Worm (Caenorhabditis elegans) whole organism, young adult: ENCODE measurements around the gene ZK643.6.
A peak's percentile ranks its signal among the peaks of the same experiment; 100 is the strongest.

ENCODE experiments used
- B0035.1 ChIP-seq: sonication (generic microtip); optimal IDR thresholded peaks from 2 replicates; lab custom pipeline; 2016; ENCODE audit warnings: missing genetic modification characterization, mild to moderate bottlenecking, missing compliant biosample characterization, missing genotype, missing genetic modification reagents
- B0336.3 ChIP-seq: fragments of 200-800 bp; sonication (Bioruptor generic); IDR thresholded peaks from 2 replicates; pipeline ENCODE4 v1.3.6; 2022; ENCODE audit warnings: missing genetic modification characterization, missing compliant biosample characterization
- F23B12.7 ChIP-seq: sonication (generic microtip); optimal IDR thresholded peaks from 2 replicates; lab custom pipeline; 2017; ENCODE audit warnings: missing genetic modification characterization, mild to moderate bottlenecking, missing compliant biosample characterization, antibody characterized with exemption, moderate library complexity; ENCODE audit not compliant: insufficient read depth
- F37B4.10 ChIP-seq: fragments of 200-800 bp; sonication (Bioruptor generic); IDR thresholded peaks from 2 replicates; pipeline ENCODE4 v1.3.6; 2022; ENCODE audit warnings: missing genetic modification characterization, missing compliant biosample characterization
- F39B2.1 ChIP-seq: fragments of 200-800 bp; sonication (Bioruptor generic); IDR thresholded peaks from 2 replicates; pipeline ENCODE4 v1.3.6; 2022; ENCODE audit warnings: missing genetic modification reagents, missing genetic modification characterization, missing compliant biosample characterization
- F52B5.7 ChIP-seq: sonication (generic microtip); optimal IDR thresholded peaks from 2 replicates; lab custom pipeline; 2016; ENCODE audit warnings: mild to moderate bottlenecking, missing genetic modification characterization, missing compliant biosample characterization
- F55B11.4 ChIP-seq: sonication (generic microtip); optimal IDR thresholded peaks from 2 replicates; lab custom pipeline; 2016; ENCODE audit warnings: missing compliant biosample characterization, missing genetic modification characterization, borderline replicate concordance; ENCODE audit not compliant: insufficient read depth
- F57C9.4 ChIP-seq: sonication (generic microtip); optimal IDR thresholded peaks from 2 replicates; lab custom pipeline; 2017; ENCODE audit warnings: mild to moderate bottlenecking, missing genetic modification characterization, missing compliant biosample characterization
- K12H6.12 ChIP-seq: fragments of 200-800 bp; sonication (Bioruptor generic); optimal IDR thresholded peaks from 2 replicates; lab custom pipeline; 2018; ENCODE audit warnings: mild to moderate bottlenecking, missing genetic modification characterization, missing compliant biosample characterization
- T07F8.4 ChIP-seq: sonication (generic microtip); optimal IDR thresholded peaks from 2 replicates; lab custom pipeline; 2016; ENCODE audit warnings: mild to moderate bottlenecking, missing genetic modification characterization, moderate library complexity, missing compliant biosample characterization
- Y56A3A.18 ChIP-seq: fragments of 200-800 bp; sonication (Bioruptor generic); IDR thresholded peaks from 2 replicates; pipeline ENCODE4 v1.3.6; 2022; ENCODE audit warnings: missing genetic modification reagents, missing genetic modification characterization, missing compliant biosample characterization
- Y67H2A.10 ChIP-seq: fragments of 200-800 bp; sonication (Bioruptor generic); conservative IDR thresholded peaks from 2 replicates; pipeline ENCODE4 v1.3.6; 2022; ENCODE audit warnings: missing genetic modification reagents, missing genetic modification characterization, missing compliant biosample characterization
- Y79H2A.3 ChIP-seq: fragments of 200-800 bp; sonication (Bioruptor generic); conservative IDR thresholded peaks from 2 replicates; pipeline ENCODE4 v1.3.6; 2022; ENCODE audit warnings: missing genetic modification reagents, missing genetic modification characterization, missing compliant biosample characterization
- ZK185.1 ChIP-seq: sonication (generic microtip); optimal IDR thresholded peaks from 2 replicates; lab custom pipeline; 2016; ENCODE audit warnings: mild to moderate bottlenecking, missing genetic modification characterization, missing compliant biosample characterization; ENCODE audit not compliant: poor library complexity, severe bottlenecking
- akir-1 ChIP-seq: fragments of 200-800 bp; sonication (Bioruptor generic); optimal IDR thresholded peaks from 2 replicates; lab custom pipeline; 2018; ENCODE audit warnings: mild to moderate bottlenecking, missing genetic modification characterization, moderate library complexity, missing compliant biosample characterization
- ama-1 ChIP-seq, 3 experiments: fragments of 150-350 bp in 1 of 3; sonication (generic microtip) in 2 of 3; optimal IDR thresholded peaks; 2 replicates each; lab custom pipeline; 2014 to 2018; ENCODE audit warnings: missing biosample characterization in 2 of 3, missing genetic modification characterization in 2 of 3, missing genetic modification reagents in 2 of 3
- aptf-2 ChIP-seq: fragments of 200-800 bp; sonication (Bioruptor generic); conservative IDR thresholded peaks from 2 replicates; pipeline ENCODE4 v1.3.6; 2022; ENCODE audit warnings: missing genetic modification reagents, missing genetic modification characterization, missing compliant biosample characterization
- atf-7 ChIP-seq: sonication (generic microtip); optimal IDR thresholded peaks from 2 replicates; lab custom pipeline; 2017; ENCODE audit warnings: mild to moderate bottlenecking, missing genetic modification characterization, missing compliant biosample characterization
- attf-5 ChIP-seq: fragments of 200-800 bp; sonication (Bioruptor generic); optimal IDR thresholded peaks from 2 replicates; lab custom pipeline; 2018; ENCODE audit warnings: mild to moderate bottlenecking, missing genetic modification characterization, missing compliant biosample characterization
- attf-6 ChIP-seq: fragments of 200-800 bp; sonication (Bioruptor generic); IDR thresholded peaks from 2 replicates; pipeline ENCODE4 v1.3.6; 2022; ENCODE audit warnings: missing genetic modification reagents, missing genetic modification characterization, missing compliant biosample characterization
- cebp-1 ChIP-seq, 2 experiments: fragments of 200-800 bp in 1 of 2; sonication (Bioruptor generic) in 1 of 2; sonication (generic microtip) in 1 of 2; IDR thresholded peaks in 1 of 2; optimal IDR thresholded peaks in 1 of 2; 2 replicates each; pipeline versions ENCODE4 v1.3.6 to Lab custom; 2017 to 2022; ENCODE audit warnings: missing compliant biosample characterization in 2 of 2, missing genetic modification characterization in 2 of 2, mild to moderate bottlenecking in 1 of 2, missing genetic modification reagents in 1 of 2, moderate library complexity in 1 of 2
- ceh-40 ChIP-seq: fragments of 200-800 bp; sonication (Bioruptor generic); IDR thresholded peaks from 2 replicates; pipeline ENCODE4 v1.3.6; 2022; ENCODE audit warnings: missing genetic modification characterization, missing compliant biosample characterization
- ceh-91 ChIP-seq: fragments of 200-800 bp; sonication (Bioruptor generic); IDR thresholded peaks from 2 replicates; pipeline ENCODE4 v1.3.6; 2022; ENCODE audit warnings: missing genetic modification reagents, missing genetic modification characterization, missing compliant biosample characterization
- chd-7 ChIP-seq: sonication (generic microtip); optimal IDR thresholded peaks from 2 replicates; lab custom pipeline; 2016; ENCODE audit warnings: mild to moderate bottlenecking, missing genetic modification characterization, moderate library complexity, missing compliant biosample characterization
- egrh-3 ChIP-seq: fragments of 200-800 bp; sonication (Bioruptor generic); IDR thresholded peaks from 2 replicates; pipeline ENCODE4 v1.3.6; 2022; ENCODE audit warnings: missing genetic modification reagents, missing genetic modification characterization, missing compliant biosample characterization
- hmg-20 ChIP-seq: fragments of 200-800 bp; sonication (Bioruptor generic); IDR thresholded peaks from 2 replicates; pipeline ENCODE4 v1.3.6; 2022; ENCODE audit warnings: missing genetic modification reagents, missing genetic modification characterization, missing compliant biosample characterization
- lin-26 ChIP-seq: fragments of 200-800 bp; sonication (Bioruptor generic); IDR thresholded peaks from 2 replicates; pipeline ENCODE4 v1.3.6; 2022; ENCODE audit warnings: missing genetic modification reagents, missing genetic modification characterization, missing compliant biosample characterization
- lin-35 ChIP-seq, 3 experiments: fragments of 150-350 bp in 2 of 3; sonication (generic microtip) in 1 of 3; optimal IDR thresholded peaks; 2 replicates each; lab custom pipeline; 2014 to 2018; ENCODE audit warnings: missing biosample characterization in 3 of 3, missing genetic modification characterization in 3 of 3, missing genetic modification reagents in 3 of 3
- lin-54 ChIP-seq: fragments of 200-800 bp; sonication (Bioruptor generic); optimal IDR thresholded peaks from 2 replicates; lab custom pipeline; 2018; ENCODE audit warnings: mild to moderate bottlenecking, missing genetic modification characterization, missing compliant biosample characterization
- lir-1 ChIP-seq: fragments of 200-800 bp; sonication (Bioruptor generic); conservative IDR thresholded peaks from 2 replicates; pipeline ENCODE4 v1.3.6; 2022; ENCODE audit warnings: missing genetic modification reagents, missing genetic modification characterization, missing compliant biosample characterization
- lsl-1 ChIP-seq: fragments of 200-800 bp; sonication (Bioruptor generic); optimal IDR thresholded peaks from 2 replicates; lab custom pipeline; 2018; ENCODE audit warnings: mild to moderate bottlenecking, missing genetic modification characterization, moderate library complexity, missing compliant biosample characterization
- madf-3 ChIP-seq: fragments of 200-800 bp; sonication (Bioruptor generic); IDR thresholded peaks from 2 replicates; pipeline ENCODE4 v1.3.6; 2022; ENCODE audit warnings: missing genetic modification reagents, missing genetic modification characterization, missing compliant biosample characterization
- madf-6 ChIP-seq: fragments of 200-800 bp; sonication (Bioruptor generic); IDR thresholded peaks from 2 replicates; pipeline ENCODE4 v1.3.6; 2022; ENCODE audit warnings: missing genetic modification reagents, missing genetic modification characterization, missing compliant biosample characterization
- mxl-1 ChIP-seq: sonication (generic microtip); optimal IDR thresholded peaks from 2 replicates; lab custom pipeline; 2016; ENCODE audit warnings: missing genetic modification characterization, missing compliant biosample characterization
- nfya-2 ChIP-seq: fragments of 200-800 bp; sonication (Bioruptor generic); IDR thresholded peaks from 2 replicates; pipeline ENCODE4 v1.3.6; 2022; ENCODE audit warnings: missing genetic modification reagents, missing genetic modification characterization, missing compliant biosample characterization
- nhr-179 ChIP-seq: sonication (generic microtip); optimal IDR thresholded peaks from 2 replicates; lab custom pipeline; 2016; ENCODE audit warnings: mild to moderate bottlenecking, missing genetic modification characterization, missing compliant biosample characterization
- pbrm-1 ChIP-seq: fragments of 200-800 bp; sonication (Bioruptor generic); IDR thresholded peaks from 2 replicates; pipeline ENCODE4 v1.3.6; 2022; ENCODE audit warnings: missing genetic modification reagents, missing genetic modification characterization, missing compliant biosample characterization
- pha-4 ChIP-seq: fragments of 150-350 bp; sonication (generic microtip); optimal IDR thresholded peaks from 2 replicates; lab custom pipeline; 2014; ENCODE audit warnings: missing biosample characterization, missing genetic modification reagents, missing genetic modification characterization
- rpc-1 ChIP-seq, 2 experiments: fragments of 150-350 bp in 1 of 2; sonication (generic microtip) in 1 of 2; optimal IDR thresholded peaks; 2 replicates each; lab custom pipeline; 2014 to 2018; ENCODE audit warnings: missing biosample characterization in 1 of 2, missing genetic modification characterization in 1 of 2, missing genetic modification reagents in 1 of 2, missing genotype in 1 of 2
- snpc-1.1 ChIP-seq: sonication (generic microtip); optimal IDR thresholded peaks from 2 replicates; lab custom pipeline; 2017; ENCODE audit warnings: missing genetic modification characterization, mild to moderate bottlenecking, missing compliant biosample characterization, antibody characterized with exemption, moderate library complexity, missing genotype, missing genetic modification reagents; ENCODE audit not compliant: insufficient read depth
- snpc-4 ChIP-seq, 5 experiments: fragments of 150-350 bp in 1 of 5; sonication (generic microtip) in 4 of 5; optimal IDR thresholded peaks; 2 replicates each; lab custom pipeline; 2014 to 2018; ENCODE audit warnings: missing genetic modification characterization in 5 of 5, missing biosample characterization in 3 of 5, antibody characterized with exemption in 2 of 5, mild to moderate bottlenecking in 2 of 5, missing compliant biosample characterization in 2 of 5, missing genotype in 2 of 5, moderate library complexity in 2 of 5, missing genetic modification reagents in 1 of 5
- sptf-2 ChIP-seq: fragments of 200-800 bp; sonication (Bioruptor generic); optimal IDR thresholded peaks from 2 replicates; lab custom pipeline; 2018; ENCODE audit warnings: mild to moderate bottlenecking, missing genetic modification characterization, missing compliant biosample characterization
- tbp1 ChIP-seq: fragments of 200-800 bp; sonication (Bioruptor generic); optimal IDR thresholded peaks from 2 replicates; lab custom pipeline; 2018; ENCODE audit warnings: mild to moderate bottlenecking, missing genetic modification characterization, missing compliant biosample characterization
- tlf-1 ChIP-seq: fragments of 200-800 bp; sonication (Bioruptor generic); optimal IDR thresholded peaks from 2 replicates; lab custom pipeline; 2018; ENCODE audit warnings: mild to moderate bottlenecking, missing genetic modification characterization, missing compliant biosample characterization
- ztf-18 ChIP-seq: sonication (generic microtip); optimal IDR thresholded peaks from 2 replicates; lab custom pipeline; 2016; ENCODE audit warnings: missing genotype, mild to moderate bottlenecking, missing genetic modification characterization, missing compliant biosample characterization
- ztf-28 ChIP-seq: fragments of 200-800 bp; sonication (Bioruptor generic); IDR thresholded peaks from 2 replicates; pipeline ENCODE4 v1.3.6; 2022; ENCODE audit warnings: missing genetic modification reagents, missing genetic modification characterization, missing compliant biosample characterization
- ztf-6 ChIP-seq: fragments of 200-800 bp; sonication (Bioruptor generic); IDR thresholded peaks from 2 replicates; pipeline ENCODE4 v1.3.6; 2022; ENCODE audit warnings: missing genetic modification reagents, missing genetic modification characterization, missing compliant biosample characterization

ZK643.6 gene

DNA sequence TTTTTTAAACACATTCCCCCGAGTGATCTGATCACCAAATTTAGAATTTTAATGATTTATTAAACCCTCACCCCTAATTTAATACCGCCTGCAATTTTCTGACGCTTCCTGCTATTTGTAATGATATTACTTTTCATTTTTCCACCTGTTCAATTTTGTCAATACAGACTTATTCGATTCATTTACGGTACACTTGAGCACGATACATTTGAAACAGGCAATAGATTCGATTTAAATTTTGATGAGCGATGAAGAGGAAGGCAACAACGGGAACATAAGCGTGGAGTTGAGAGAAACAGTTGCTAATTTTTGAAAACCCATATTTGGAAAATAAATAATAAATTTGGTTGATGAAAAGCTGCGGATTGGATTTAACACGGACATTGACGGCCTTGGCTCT lies 44.1 kb upstream of the ZK643.6 start (continued):
- TF ChIP-seq Y79H2A.3 (GFP tag; lab: Robert Waterston, UW) (peak; percentile 63; the same call in 1 of the 2 replicates), cebp-1 (GFP tag; IDR thresholded peaks at IDR 0.05; lab: Robert Waterston, UW) (no peak), cebp-1 (tag; optimal IDR thresholded peaks at IDR 0.05; lab: Kevin White, UChicago) (peak; percentile 29), ama-1 (optimal IDR thresholded peaks at IDR 0.05; lab: Kevin White, UChicago) (no peak), ama-1 (GFP tag; optimal IDR thresholded peaks at IDR 0.05; lab: Kevin White, UChicago) (peak in 1 of 2 experiments; percentile 44), lin-54 (GFP tag; lab: Kevin White, UChicago) (no peak), F23B12.7 (no peak), mxl-1 (tag; lab: Kevin White, UChicago) (no peak), pha-4 (tag; lab: Kevin White, UChicago) (no peak), tbp1 (no peak), ztf-28 (GFP tag; lab: Robert Waterston, UW) (no peak), lir-1 (GFP tag; lab: Robert Waterston, UW) (no peak), lin-26 (GFP tag; lab: Robert Waterston, UW) (no peak), Y67H2A.10 (GFP tag; lab: Robert Waterston, UW) (no peak), nhr-179 (tag; lab: Kevin White, UChicago) (no peak), chd-7 (tag; lab: Kevin White, UChicago) (no peak), attf-5 (GFP tag; lab: Kevin White, UChicago) (no peak), F37B4.10 (GFP tag; lab: Robert Waterston, UW) (no peak), akir-1 (GFP tag; lab: Kevin White, UChicago) (no peak), K12H6.12 (no peak), madf-3 (GFP tag; lab: Robert Waterston, UW) (no peak), lsl-1 (GFP tag; lab: Kevin White, UChicago) (no peak), egrh-3 (GFP tag; lab: Robert Waterston, UW) (no peak), ceh-91 (GFP tag; lab: Robert Waterston, UW) (no peak), ZK185.1 (tag; lab: Kevin White, UChicago) (no peak), aptf-2 (GFP tag; lab: Robert Waterston, UW) (no peak), pbrm-1 (GFP tag; lab: Robert Waterston, UW) (no peak), nfya-2 (no peak), F39B2.1 (GFP tag; lab: Robert Waterston, UW) (no peak), T07F8.4 (no peak), B0035.1 (tag; lab: Kevin White, UChicago) (no peak), madf-6 (GFP tag; lab: Robert Waterston, UW) (no peak; the same call in 1 of the 2 replicates), attf-6 (GFP tag; lab: Robert Waterston, UW) (no peak), lin-35 (GFP tag; optimal IDR thresholded peaks at IDR 0.05; lab: Kevin White, UChicago) (no peak), B0336.3 (GFP tag; lab: Robert Waterston, UW) (peak; percentile 59; the same call in 1 of the 2 replicates), F57C9.4 (no peak), snpc-4 (GFP tag; optimal IDR thresholded peaks at IDR 0.05; lab: Kevin White, UChicago) (no peak), snpc-4 (tag; optimal IDR thresholded peaks at IDR 0.05; lab: Kevin White, UChicago) (no peak), Y56A3A.18 (GFP tag; lab: Robert Waterston, UW) (no peak), ceh-40 (no peak), hmg-20 (no peak), ztf-18 (no peak), ztf-6 (GFP tag; lab: Robert Waterston, UW) (no peak), F55B11.4 (tag; lab: Kevin White, UChicago) (no peak), atf-7 (tag; lab: Kevin White, UChicago) (no peak), tlf-1 (GFP tag; lab: Kevin White, UChicago) (peak; percentile 20), sptf-2 (GFP tag; lab: Kevin White, UChicago) (no peak), rpc-1 (optimal IDR thresholded peaks at IDR 0.05; lab: Kevin White, UChicago) (no peak), rpc-1 (tag; optimal IDR thresholded peaks at IDR 0.05; lab: Kevin White, UChicago) (no peak), snpc-1.1 (tag; lab: Kevin White, UChicago) (no peak), F52B5.7 (tag; lab: Kevin White, UChicago) (peak; percentile 9)
